Fruit fly (Drosophila melanogaster) whole organism, prepupa: ENCODE results near the gene PolA2.

Source experiments
- Blimp-1 ChIP-seq: fragments of 200-800 bp; sonication (Bioruptor generic); optimal IDR thresholded peaks from 3 replicates; lab custom pipeline; 2017; ENCODE audit warnings: missing biosample characterization, missing genetic modification characterization, mild to moderate bottlenecking, moderate library complexity, missing genetic modification reagents
- CG10631 ChIP-seq: fragments of 200-800 bp; sonication (Bioruptor generic); optimal IDR thresholded peaks from 2 replicates; lab custom pipeline; 2016; ENCODE audit warnings: missing biosample characterization, missing genetic modification characterization
- CG11294 ChIP-seq: fragments of 200-800 bp; sonication (Bioruptor generic); IDR thresholded peaks from 2 replicates; pipeline ENCODE4 v1.3.6; 2022; ENCODE audit warnings: missing biosample characterization, missing genetic modification characterization
- CG11762 ChIP-seq: fragments of 200-800 bp; sonication (Bioruptor generic); optimal IDR thresholded peaks from 3 replicates; lab custom pipeline; 2016; ENCODE audit warnings: missing biosample characterization, missing genetic modification characterization; ENCODE audit not compliant: insufficient read depth
- CG11902 ChIP-seq: fragments of 200-800 bp; sonication (Bioruptor generic); optimal IDR thresholded peaks from 3 replicates; lab custom pipeline; 2016; ENCODE audit warnings: missing biosample characterization, missing genetic modification characterization
- CG15336 ChIP-seq: fragments of 200-800 bp; sonication (Bioruptor generic); IDR thresholded peaks from 2 replicates; pipeline ENCODE4 v1.3.6; 2022; ENCODE audit warnings: missing biosample characterization, missing genetic modification characterization
- CG1621 ChIP-seq: fragments of 200-800 bp; sonication (Bioruptor generic); optimal IDR thresholded peaks from 3 replicates; lab custom pipeline; 2018; ENCODE audit warnings: missing biosample characterization, mild to moderate bottlenecking, missing genetic modification characterization
- CG16779 ChIP-seq: fragments of 200-800 bp; sonication (Bioruptor generic); optimal IDR thresholded peaks from 3 replicates; lab custom pipeline; 2017; ENCODE audit warnings: missing biosample characterization, mild to moderate bottlenecking, missing genetic modification characterization
- CG32006 ChIP-seq: fragments of 200-800 bp; sonication (Bioruptor generic); optimal IDR thresholded peaks from 3 replicates; lab custom pipeline; 2017; ENCODE audit warnings: missing biosample characterization, mild to moderate bottlenecking, missing genetic modification characterization
- CG3919 ChIP-seq: fragments of 200-800 bp; sonication (Bioruptor generic); optimal IDR thresholded peaks from 3 replicates; lab custom pipeline; 2016; ENCODE audit warnings: missing biosample characterization, missing genetic modification characterization
- CG6276 ChIP-seq: fragments of 200-800 bp; sonication (Bioruptor generic); optimal IDR thresholded peaks from 2 replicates; lab custom pipeline; 2017; ENCODE audit warnings: missing biosample characterization, mild to moderate bottlenecking, missing genetic modification characterization
- CG6792 ChIP-seq: fragments of 200-800 bp; sonication (Bioruptor generic); optimal IDR thresholded peaks from 3 replicates; lab custom pipeline; 2016; ENCODE audit warnings: missing biosample characterization, missing genetic modification characterization
- CG6808 ChIP-seq: fragments of 200-800 bp; sonication (Bioruptor generic); optimal IDR thresholded peaks from 3 replicates; lab custom pipeline; 2017; ENCODE audit warnings: missing biosample characterization, missing genetic modification characterization, mild to moderate bottlenecking, moderate library complexity, missing genetic modification reagents
- CG7368 ChIP-seq: fragments of 200-800 bp; sonication (Bioruptor generic); optimal IDR thresholded peaks from 3 replicates; lab custom pipeline; 2016; ENCODE audit warnings: missing biosample characterization, missing genetic modification characterization
- CG8119 ChIP-seq: fragments of 200-800 bp; sonication (Bioruptor generic); IDR thresholded peaks from 3 replicates; pipeline ENCODE4 v1.3.6; 2022; ENCODE audit warnings: missing biosample characterization, missing genetic modification characterization
- CG8319 ChIP-seq: fragments of 200-800 bp; sonication (Bioruptor generic); optimal IDR thresholded peaks from 3 replicates; lab custom pipeline; 2016; ENCODE audit warnings: missing biosample characterization, missing genetic modification characterization
- CG8632 ChIP-seq: fragments of 200-800 bp; sonication (Bioruptor generic); optimal IDR thresholded peaks from 3 replicates; lab custom pipeline; 2016; ENCODE audit warnings: missing biosample characterization, missing genetic modification characterization
- CG9139 ChIP-seq: fragments of 200-800 bp; sonication (Bioruptor generic); optimal IDR thresholded peaks from 3 replicates; lab custom pipeline; 2017; ENCODE audit warnings: missing biosample characterization, mild to moderate bottlenecking, missing genetic modification characterization
- Eip78C ChIP-seq: fragments of 200-800 bp; sonication (Bioruptor generic); peaks from one replicate; lab custom pipeline; 2016; ENCODE audit warnings: missing biosample characterization, missing genetic modification characterization
- Ets21C ChIP-seq: fragments of 200-800 bp; sonication (Bioruptor generic); optimal IDR thresholded peaks from 3 replicates; lab custom pipeline; 2016; ENCODE audit warnings: missing biosample characterization, missing genetic modification characterization
- Ets96B ChIP-seq: fragments of 200-800 bp; optimal IDR thresholded peaks from 2 replicates; lab custom pipeline; 2019; ENCODE audit warnings: missing biosample characterization, mild to moderate bottlenecking, missing genetic modification characterization, moderate library complexity
- Gug ChIP-seq: fragments of 200-800 bp; sonication (Bioruptor generic); IDR thresholded peaks from 2 replicates; pipeline ENCODE4 v1.3.6; 2022; ENCODE audit warnings: missing biosample characterization, missing genetic modification characterization
- Hr4 ChIP-seq: fragments of 200-800 bp; sonication (Bioruptor generic); optimal IDR thresholded peaks from 3 replicates; lab custom pipeline; 2016; ENCODE audit warnings: missing biosample characterization, missing genetic modification characterization
- OdsH ChIP-seq: fragments of 200-800 bp; sonication (Bioruptor generic); optimal IDR thresholded peaks from 3 replicates; lab custom pipeline; 2016; ENCODE audit warnings: missing biosample characterization, missing genetic modification characterization
- Smox ChIP-seq: fragments of 200-800 bp; sonication (Bioruptor generic); optimal IDR thresholded peaks from 3 replicates; lab custom pipeline; 2016; ENCODE audit warnings: missing biosample characterization, missing genetic modification characterization
- Sox102F ChIP-seq: fragments of 200-800 bp; sonication (Bioruptor generic); optimal IDR thresholded peaks from 2 replicates; lab custom pipeline; 2016; ENCODE audit warnings: missing biosample characterization, mild to moderate bottlenecking, missing genetic modification characterization
- Sox14 ChIP-seq: fragments of 200-800 bp; sonication (Bioruptor generic); optimal IDR thresholded peaks from 3 replicates; lab custom pipeline; 2016; ENCODE audit warnings: missing biosample characterization, missing genetic modification characterization
- achi ChIP-seq: fragments of 200-800 bp; sonication (Bioruptor generic); optimal IDR thresholded peaks from 3 replicates; lab custom pipeline; 2016; ENCODE audit warnings: missing biosample characterization, missing genetic modification characterization
- acj6 ChIP-seq: fragments of 200-800 bp; sonication (Bioruptor generic); optimal IDR thresholded peaks from 3 replicates; lab custom pipeline; 2016; ENCODE audit warnings: missing biosample characterization, missing genetic modification characterization
- dac ChIP-seq: fragments of 200-800 bp; sonication (Bioruptor generic); optimal IDR thresholded peaks from 2 replicates; lab custom pipeline; 2017; ENCODE audit warnings: missing biosample characterization, mild to moderate bottlenecking, missing genetic modification characterization
- dsx ChIP-seq: fragments of 200-800 bp; optimal IDR thresholded peaks from 3 replicates; lab custom pipeline; 2019; ENCODE audit warnings: missing biosample characterization, mild to moderate bottlenecking, missing genetic modification characterization, moderate library complexity; ENCODE audit not compliant: poor library complexity, severe bottlenecking
- eg ChIP-seq: fragments of 200-800 bp; sonication (Bioruptor generic); IDR thresholded peaks from 3 replicates; pipeline ENCODE4 v1.3.6; 2022; ENCODE audit warnings: missing biosample characterization, missing genetic modification characterization
- esn ChIP-seq: fragments of 200-800 bp; sonication (Bioruptor generic); optimal IDR thresholded peaks from 2 replicates; lab custom pipeline; 2016; ENCODE audit warnings: missing biosample characterization, mild to moderate bottlenecking, missing genetic modification characterization, moderate library complexity
- fd59A ChIP-seq: fragments of 200-800 bp; sonication (Bioruptor generic); optimal IDR thresholded peaks from 2 replicates; lab custom pipeline; 2017; ENCODE audit warnings: missing biosample characterization, mild to moderate bottlenecking, missing genetic modification characterization, missing genetic modification reagents
- fd85E ChIP-seq: fragments of 200-800 bp; sonication (Bioruptor generic); optimal IDR thresholded peaks from 3 replicates; lab custom pipeline; 2016; ENCODE audit warnings: missing biosample characterization, missing genetic modification characterization
- fkh ChIP-seq: fragments of 200-800 bp; sonication (Bioruptor generic); optimal IDR thresholded peaks from 3 replicates; lab custom pipeline; 2017; ENCODE audit warnings: missing biosample characterization, mild to moderate bottlenecking, missing genetic modification characterization, moderate library complexity
- net ChIP-seq: fragments of 200-800 bp; sonication (Bioruptor generic); optimal IDR thresholded peaks from 3 replicates; lab custom pipeline; 2016; ENCODE audit warnings: missing biosample characterization, missing genetic modification characterization
- pdm3 ChIP-seq: fragments of 200-800 bp; sonication (Bioruptor generic); optimal IDR thresholded peaks from 3 replicates; lab custom pipeline; 2016; ENCODE audit warnings: missing biosample characterization, missing genetic modification characterization
- salr ChIP-seq, 2 experiments: fragments of 200-800 bp; sonication (Bioruptor generic); optimal IDR thresholded peaks; 3 replicates each; lab custom pipeline; 2016 to 2018; ENCODE audit warnings: missing biosample characterization in 2 of 2, missing genetic modification characterization in 2 of 2, mild to moderate bottlenecking in 1 of 2
- spab ChIP-seq: fragments of 200-800 bp; sonication (Bioruptor generic); optimal IDR thresholded peaks from 2 replicates; lab custom pipeline; 2017; ENCODE audit warnings: missing biosample characterization, mild to moderate bottlenecking, missing genetic modification characterization, missing genetic modification reagents
- ss ChIP-seq, 2 experiments: fragments of 200-800 bp; sonication (Bioruptor generic); optimal IDR thresholded peaks; 2 replicates in 1 of 2; 3 replicates in 1 of 2; lab custom pipeline; 2017 to 2018; ENCODE audit warnings: mild to moderate bottlenecking in 2 of 2, missing biosample characterization in 2 of 2, missing genetic modification characterization in 2 of 2, moderate library complexity in 1 of 2
- svp ChIP-seq: fragments of 200-800 bp; sonication (Bioruptor generic); peaks from one replicate; lab custom pipeline; 2016; ENCODE audit warnings: missing biosample characterization, missing genetic modification characterization
- topi ChIP-seq: fragments of 200-800 bp; sonication (Bioruptor generic); optimal IDR thresholded peaks from 3 replicates; lab custom pipeline; 2016; ENCODE audit warnings: missing biosample characterization, missing genetic modification characterization
- vri ChIP-seq: fragments of 200-800 bp; sonication (Bioruptor generic); optimal IDR thresholded peaks from 3 replicates; lab custom pipeline; 2016; ENCODE audit warnings: missing biosample characterization, mild to moderate bottlenecking, missing genetic modification characterization

Gene PolA2

dm6 chr3R:27198883-27199780 is 39.8 kb upstream of the PolA2 start (continued):
- TF ChIP-seq Smox (GFP tag; lab: Kevin White, UChicago) (peak; percentile 29), Ets21C (GFP tag; lab: Kevin White, UChicago) (no peak), CG7368 (GFP tag; lab: Kevin White, UChicago) (peak; percentile 24), fkh (no peak), svp (peak; percentile 60), spab (peak; percentile 39), achi (GFP tag; lab: Kevin White, UChicago) (peak; percentile 25), CG11762 (peak; percentile 48), CG1621 (no peak), fd59A (GFP tag; lab: Kevin White, UChicago) (peak; percentile 47), CG8319 (GFP tag; lab: Kevin White, UChicago) (peak; percentile 40), salr (GFP tag; optimal IDR thresholded peaks at IDR 0.05; lab: Kevin White, UChicago) (peak in 1 of 2 experiments; percentile 12), fd85E (GFP tag; lab: Kevin White, UChicago) (no peak), eg (GFP tag; lab: Robert Waterston, UW) (no peak)

- TF ChIP-seq CG6276 (GFP tag; lab: Kevin White, UChicago) (no peak), ss (GFP tag; optimal IDR thresholded peaks at IDR 0.05; lab: Kevin White, UChicago) (peak; percentile 68 to 77), CG8632 (peak; percentile 68), Ets96B (tag; lab: Kevin White, UChicago) (peak; percentile 93), dac (no peak), Sox14 (GFP tag; lab: Kevin White, UChicago) (peak; percentile 32), pdm3 (GFP tag; lab: Kevin White, UChicago) (peak; percentile 43), Ets21C (GFP tag; lab: Kevin White, UChicago) (peak; percentile 18), vri (GFP tag; lab: Kevin White, UChicago) (peak; percentile 44), esn (peak; percentile 76), achi (GFP tag; lab: Kevin White, UChicago) (peak; percentile 75), fkh (no peak), CG15336 (peak; percentile 36; the same call in 1 of the 2 replicates), CG3919 (peak; percentile 75), CG6808 (GFP tag; lab: Kevin White, UChicago) (peak; percentile 89), svp (peak; percentile 81), CG8119 (GFP tag; lab: Robert Waterston, UW) (peak; percentile 69), dsx (GFP tag; lab: Kevin White, UChicago) (peak; percentile 77), topi (GFP tag; lab: Kevin White, UChicago) (peak; percentile 48), net (GFP tag; lab: Kevin White, UChicago) (peak; percentile 53), Gug (GFP tag; lab: Robert Waterston, UW) (no peak), Blimp-1 (GFP tag; lab: Kevin White, UChicago) (peak; percentile 44), CG11762 (peak; percentile 63), Sox102F (GFP tag; lab: Kevin White, UChicago) (peak; percentile 5), CG8319 (GFP tag; lab: Kevin White, UChicago) (peak; percentile 37), fd59A (GFP tag; lab: Kevin White, UChicago) (peak; percentile 79), CG32006 (GFP tag; lab: Kevin White, UChicago) (peak; percentile 37), Smox (GFP tag; lab: Kevin White, UChicago) (peak; percentile 63), CG16779 (tag; lab: Kevin White, UChicago) (peak; percentile 64), CG11902 (GFP tag; lab: Kevin White, UChicago) (peak; percentile 25), CG6792 (peak; percentile 65), CG7368 (GFP tag; lab: Kevin White, UChicago) (peak; percentile 28), CG1621 (peak; percentile 12), Hr4 (GFP tag; lab: Kevin White, UChicago) (peak; percentile 15), Eip78C (GFP tag; lab: Kevin White, UChicago) (peak; percentile 92), CG10631 (GFP tag; lab: Kevin White, UChicago) (peak; percentile 82), CG11294 (GFP tag; lab: Robert Waterston, UW) (no peak), acj6 (GFP tag; lab: Kevin White, UChicago) (peak; percentile 75), OdsH (GFP tag; lab: Kevin White, UChicago) (peak; percentile 73), CG9139 (peak; percentile 64)
Measured at dm6 chr3R:27201538-27202281, 37.3 kb upstream of the PolA2 start.
